Worm (Caenorhabditis elegans) whole organism, early embryonic: ENCODE measurements around the gene C07E3.10.

ENCODE experiments used
- ama-1 ChIP-seq: fragments of 150-350 bp; optimal IDR thresholded peaks from 2 replicates; lab custom pipeline; 2014
- flt-1 ChIP-seq: fragments of 200-800 bp; sonication (Bioruptor generic); IDR thresholded peaks from 2 replicates; pipeline ENCODE4 v1.3.6; 2022; ENCODE audit warnings: missing genetic modification characterization, missing compliant biosample characterization
- scrt-1 ChIP-seq: fragments of 200-800 bp; sonication (Bioruptor generic); IDR thresholded peaks from 2 replicates; pipeline ENCODE4 v1.3.6; 2022; ENCODE audit warnings: missing genetic modification characterization, missing compliant biosample characterization

DNA sequence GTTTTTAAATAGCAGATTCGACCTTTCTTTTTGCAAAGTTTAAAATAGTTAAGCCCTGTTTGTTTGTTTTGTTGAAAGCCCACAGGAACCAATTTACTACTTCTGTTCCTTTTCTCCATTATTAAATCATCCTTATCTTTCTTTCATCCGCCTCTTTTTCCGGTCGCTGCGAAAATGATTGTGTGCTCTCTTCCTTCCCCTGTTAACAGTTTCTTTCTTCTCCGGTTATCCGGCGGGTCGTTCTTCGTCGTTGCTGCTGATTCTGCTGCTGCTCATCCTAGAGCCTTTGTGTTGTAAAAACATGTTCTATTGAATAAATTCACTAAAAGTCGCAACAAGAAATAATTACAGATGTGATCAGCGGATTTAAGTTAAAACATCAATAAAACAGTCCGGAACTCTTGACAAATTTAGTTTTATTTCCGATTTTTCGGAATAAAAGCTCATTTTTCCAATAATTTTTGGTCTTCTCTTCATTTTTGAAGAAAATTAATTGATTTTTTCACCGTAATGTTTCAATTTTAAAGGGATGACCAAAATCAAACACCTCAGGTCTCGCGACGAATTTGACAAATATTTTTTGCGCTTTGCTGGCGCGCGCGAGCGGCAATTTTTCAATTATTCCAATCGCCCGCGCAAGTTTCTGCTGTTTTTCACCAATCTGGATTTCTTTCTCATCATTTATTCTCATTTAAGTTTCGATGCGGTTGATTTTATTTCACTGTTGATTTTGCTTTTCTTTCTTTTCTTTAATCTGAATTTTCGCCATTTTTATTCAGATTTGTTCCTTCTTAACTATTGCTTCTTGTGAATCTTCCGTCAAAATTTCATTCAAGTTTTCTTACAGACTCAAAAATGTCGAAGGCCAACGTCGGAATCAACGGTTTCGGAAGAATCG is 47.4 kb downstream of the C07E3.10 start, which contains the start of gene gpd-1:
- TF ChIP-seq ama-1 (lab: Kevin White, UChicago) (no peak), scrt-1 (GFP tag; lab: Robert Waterston, UW) (no peak), flt-1 (GFP tag; lab: Robert Waterston, UW) (no peak)
